Fruit fly (Drosophila melanogaster) S2 (cell line): ENCODE data around the gene Ptip.

Source experiments
- CG8478 ChIP-seq: fragments of >200 bp; optimal IDR thresholded peaks from 2 replicates; lab custom pipeline; 2018
- CTCF ChIP-seq, 2 experiments: fragments of >200 bp; optimal IDR thresholded peaks; 2 replicates each; lab custom pipeline; 2018

DNA sequence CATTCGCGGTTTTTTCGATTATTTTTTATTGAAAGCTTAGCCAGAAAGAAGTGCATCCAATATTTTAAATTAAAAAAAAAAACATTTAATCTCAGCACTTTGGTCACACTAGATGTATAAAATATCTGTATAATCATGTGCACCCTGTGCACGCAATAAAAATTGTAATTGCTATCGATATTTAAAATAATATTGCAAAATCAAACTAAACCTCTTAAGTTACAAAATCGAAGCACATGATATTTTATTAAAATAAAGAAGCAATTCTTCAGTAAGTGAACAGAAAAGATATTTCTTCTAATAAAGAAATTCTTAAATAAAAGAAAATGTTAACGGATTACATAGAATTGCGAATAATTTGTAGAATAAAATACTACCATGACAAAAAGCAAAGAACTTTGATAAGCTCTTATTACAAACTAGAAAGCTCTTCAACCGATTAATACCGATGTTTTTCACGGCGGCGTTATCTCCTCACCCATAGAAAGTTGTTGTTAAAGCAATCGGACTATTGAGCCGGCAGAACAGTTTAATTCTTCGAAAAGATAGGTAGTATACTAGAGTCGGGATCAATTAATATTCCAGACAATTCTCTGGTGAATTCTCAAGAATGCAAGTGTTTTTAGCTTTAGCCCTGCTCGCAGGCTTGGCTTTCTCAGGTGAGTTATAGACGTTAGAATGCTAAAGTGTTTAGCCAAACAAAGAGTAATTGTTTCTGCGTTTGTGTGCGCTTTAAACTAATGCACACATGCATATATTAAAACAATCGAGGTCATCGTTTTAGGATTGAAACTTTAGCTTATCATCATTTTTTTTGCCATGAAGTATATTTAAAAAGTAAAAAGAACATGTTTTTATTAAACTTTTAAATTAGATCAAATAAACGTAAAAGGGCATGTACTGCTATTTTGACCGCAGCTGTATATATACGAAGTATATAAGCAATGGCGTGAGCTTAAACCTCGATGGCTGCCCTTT, 34.9 kb downstream of the Ptip start, which contains the start of gene CtsK1:
- TF ChIP-seq CTCF (optimal IDR thresholded peaks at IDR 0.05; lab: Kevin White, UChicago) (no peak), CG8478 (lab: Kevin White, UChicago) (no peak)
